Worm (Caenorhabditis elegans) whole organism, midembryonic: ENCODE measurements around the gene daf-12.

Source experiments
- T22C8.4 ChIP-seq: fragments of 200-800 bp; sonication (Bioruptor generic); IDR thresholded peaks from 2 replicates; pipeline ENCODE4 v1.3.6; 2022; ENCODE audit warnings: missing genetic modification characterization, missing compliant biosample characterization
- cog-1 ChIP-seq: sonication (generic microtip); optimal IDR thresholded peaks from 2 replicates; lab custom pipeline; 2016; ENCODE audit warnings: missing genetic modification characterization, missing compliant biosample characterization
- flt-1 ChIP-seq: fragments of 200-800 bp; sonication (Bioruptor generic); IDR thresholded peaks from 2 replicates; pipeline ENCODE4 v1.3.6; 2022; ENCODE audit warnings: missing genetic modification characterization, missing compliant biosample characterization
- klf-2 ChIP-seq: fragments of 200-800 bp; sonication (Bioruptor generic); conservative IDR thresholded peaks from 2 replicates; pipeline ENCODE4 v1.3.6; 2022; ENCODE audit warnings: missing genetic modification reagents, missing genetic modification characterization, missing compliant biosample characterization
- med-1 ChIP-seq: sonication (generic microtip); optimal IDR thresholded peaks from 2 replicates; lab custom pipeline; 2017; ENCODE audit warnings: missing genetic modification characterization, mild to moderate bottlenecking, missing compliant biosample characterization, antibody characterized with exemption, missing genetic modification reagents; ENCODE audit not compliant: insufficient read depth
- ref-1 ChIP-seq: fragments of 200-800 bp; sonication (Bioruptor generic); conservative IDR thresholded peaks from 2 replicates; pipeline ENCODE4 v1.3.6; 2022; ENCODE audit warnings: missing genetic modification reagents, missing genetic modification characterization, missing compliant biosample characterization
- tab-1 ChIP-seq: fragments of 200-800 bp; sonication (Bioruptor generic); IDR thresholded peaks from 2 replicates; pipeline ENCODE4 v1.3.6; 2022; ENCODE audit warnings: missing genetic modification characterization, missing compliant biosample characterization
- ztf-23 ChIP-seq: fragments of 200-800 bp; sonication (Bioruptor generic); IDR thresholded peaks from 2 replicates; pipeline ENCODE4 v1.3.6; 2022; ENCODE audit warnings: missing genetic modification reagents, missing genetic modification characterization, missing compliant biosample characterization
- ztf-29 ChIP-seq: fragments of 200-800 bp; sonication (Bioruptor generic); IDR thresholded peaks from 2 replicates; pipeline ENCODE4 v1.3.6; 2022; ENCODE audit warnings: missing genetic modification reagents, missing genetic modification characterization, missing compliant biosample characterization

The daf-12 gene

ce11 chrX:10635608-10636007 is at the start of gene daf-12:
daf-12 (plus strand) TSS chrX:10635908.
- TF ChIP-seq ztf-29, result no peak
- TF ChIP-seq med-1 (GFP tag; lab: Kevin White, UChicago), result no peak
- no peak for TF ChIP-seq cog-1 (tag; lab: Kevin White, UChicago)
- TF ChIP-seq klf-2 (GFP tag; lab: Robert Waterston, UW), result no peak
- TF ChIP-seq ref-1 (GFP tag; lab: Robert Waterston, UW), result no peak
- no peak for TF ChIP-seq flt-1 (GFP tag; lab: Robert Waterston, UW)
- TF ChIP-seq ztf-23 (GFP tag; lab: Robert Waterston, UW), result no peak
- no peak for TF ChIP-seq tab-1 (GFP tag; lab: Robert Waterston, UW)
- no peak for TF ChIP-seq T22C8.4 (GFP tag; lab: Robert Waterston, UW)

DNA sequence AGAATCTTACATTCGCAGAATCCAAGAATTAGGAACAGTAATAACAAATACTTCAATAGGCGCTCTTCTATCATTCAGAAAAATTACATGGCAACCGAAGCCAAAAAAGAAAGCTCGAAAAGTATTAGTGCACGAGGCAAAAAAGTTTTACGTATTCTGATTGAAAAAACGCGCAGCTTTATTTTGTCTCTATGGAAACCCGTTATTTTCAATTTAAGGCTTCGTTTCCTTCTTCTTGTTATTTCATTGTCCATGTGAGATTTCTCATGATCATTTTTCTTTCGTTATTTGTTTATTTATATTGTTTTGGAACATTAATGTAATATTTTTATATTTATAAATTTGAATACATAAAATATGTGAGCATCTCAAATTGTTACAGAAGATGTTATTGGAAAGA is 46.2 kb upstream of the daf-12 start, which contains the start of gene F57C7.4:
Gene F57C7.4, minus strand, starts transcription at position 101 of the 400 bp plus-strand sequence.
- TF ChIP-seq ref-1 (GFP tag; lab: Robert Waterston, UW) (no peak), ztf-23 (GFP tag; lab: Robert Waterston, UW) (no peak), cog-1 (tag; lab: Kevin White, UChicago) (no peak), tab-1 (GFP tag; lab: Robert Waterston, UW) (no peak), flt-1 (GFP tag; lab: Robert Waterston, UW) (no peak), med-1 (GFP tag; lab: Kevin White, UChicago) (no peak), T22C8.4 (GFP tag; lab: Robert Waterston, UW) (no peak), klf-2 (GFP tag; lab: Robert Waterston, UW) (no peak)

DNA sequence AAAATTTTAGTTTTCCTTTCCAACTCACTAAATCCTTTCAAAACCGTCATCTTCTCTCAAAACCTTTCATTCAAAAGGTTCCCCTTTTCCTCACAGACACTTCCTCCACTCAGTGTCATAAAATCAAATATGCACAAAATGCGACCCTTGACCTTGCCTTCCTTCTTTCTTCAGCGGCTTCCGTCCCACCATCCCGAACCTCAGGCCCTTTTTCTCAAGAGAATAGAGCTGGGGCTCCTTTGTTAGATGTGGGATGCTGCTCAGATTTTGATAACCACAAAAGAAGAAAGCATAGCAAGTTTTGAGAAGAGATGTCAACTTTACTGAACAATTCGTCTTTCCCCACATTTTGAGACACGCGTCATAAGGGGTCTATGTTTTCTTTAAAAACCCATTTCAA is 44.9 kb upstream of the daf-12 start:
- 0 out of 2 replicates have a peak, but pooled peaks have one; percentile 37 for TF ChIP-seq flt-1 (GFP tag; lab: Robert Waterston, UW)
- no peak for TF ChIP-seq med-1 (GFP tag; lab: Kevin White, UChicago)

DNA sequence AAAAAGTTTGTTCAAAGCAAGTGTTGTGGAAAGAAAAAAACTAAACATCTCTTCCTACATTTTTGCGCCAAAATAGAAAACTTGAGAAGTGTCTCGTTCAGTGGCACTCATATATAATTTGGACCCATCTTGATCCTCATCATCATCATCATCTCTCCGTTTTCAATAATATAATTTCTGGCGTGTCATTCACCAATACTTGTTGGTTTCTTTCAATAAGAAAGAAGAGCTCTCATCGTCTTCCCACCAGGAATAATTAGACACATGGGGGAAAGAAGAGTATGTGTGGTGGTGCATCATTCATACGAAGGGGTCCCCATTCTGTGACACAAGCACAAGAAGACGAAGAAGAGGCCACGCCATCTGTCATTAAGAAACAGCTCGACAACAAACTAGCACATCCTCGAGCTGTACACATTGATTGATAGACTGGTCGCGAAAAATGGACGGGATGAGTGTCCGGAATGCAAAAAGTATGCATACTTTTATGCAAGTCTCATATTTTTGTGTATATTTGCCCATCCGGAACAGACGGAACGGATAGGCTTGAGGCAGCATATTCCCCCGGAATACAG is 44.4 kb upstream of the daf-12 start:
- TF ChIP-seq ztf-29 (0 out of 2 replicates have a peak, but pooled peaks have one; percentile 8), T22C8.4 (GFP tag; lab: Robert Waterston, UW) (no peak), cog-1 (tag; lab: Kevin White, UChicago) (no peak), flt-1 (GFP tag; lab: Robert Waterston, UW) (no peak), med-1 (GFP tag; lab: Kevin White, UChicago) (no peak), klf-2 (GFP tag; lab: Robert Waterston, UW) (no peak)

- TF ChIP-seq T22C8.4 (GFP tag; lab: Robert Waterston, UW) (no peak), ztf-23 (GFP tag; lab: Robert Waterston, UW) (no peak), cog-1 (tag; lab: Kevin White, UChicago) (no peak), ztf-29 (no peak), ref-1 (GFP tag; lab: Robert Waterston, UW) (no peak), med-1 (GFP tag; lab: Kevin White, UChicago) (no peak), tab-1 (GFP tag; lab: Robert Waterston, UW) (no peak), klf-2 (GFP tag; lab: Robert Waterston, UW) (no peak), flt-1 (GFP tag; lab: Robert Waterston, UW) (no peak)
Measured at ce11 chrX:10593234-10593633, 42.5 kb upstream of the daf-12 start, which contains the start of gene sdn-1. sdn-1 (minus strand) TSS chrX:10593334.

ce11 chrX:10593756-10594376 is 41.8 kb upstream of the daf-12 start:
- TF ChIP-seq ztf-23 (GFP tag; lab: Robert Waterston, UW) (peak; percentile 51; the same call in 1 of the 2 replicates), tab-1 (GFP tag; lab: Robert Waterston, UW) (no peak), klf-2 (GFP tag; lab: Robert Waterston, UW) (no peak), cog-1 (tag; lab: Kevin White, UChicago) (peak; percentile 26)

- TF ChIP-seq T22C8.4 (GFP tag; lab: Robert Waterston, UW) (no peak), flt-1 (GFP tag; lab: Robert Waterston, UW) (no peak), med-1 (GFP tag; lab: Kevin White, UChicago) (no peak), tab-1 (GFP tag; lab: Robert Waterston, UW) (no peak), ref-1 (GFP tag; lab: Robert Waterston, UW) (no peak), klf-2 (GFP tag; lab: Robert Waterston, UW) (no peak), cog-1 (tag; lab: Kevin White, UChicago) (no peak), ztf-23 (GFP tag; lab: Robert Waterston, UW) (no peak), ztf-29 (no peak)
Measured at ce11 chrX:10594701-10595421, 40.8 kb upstream of the daf-12 start.

DNA sequence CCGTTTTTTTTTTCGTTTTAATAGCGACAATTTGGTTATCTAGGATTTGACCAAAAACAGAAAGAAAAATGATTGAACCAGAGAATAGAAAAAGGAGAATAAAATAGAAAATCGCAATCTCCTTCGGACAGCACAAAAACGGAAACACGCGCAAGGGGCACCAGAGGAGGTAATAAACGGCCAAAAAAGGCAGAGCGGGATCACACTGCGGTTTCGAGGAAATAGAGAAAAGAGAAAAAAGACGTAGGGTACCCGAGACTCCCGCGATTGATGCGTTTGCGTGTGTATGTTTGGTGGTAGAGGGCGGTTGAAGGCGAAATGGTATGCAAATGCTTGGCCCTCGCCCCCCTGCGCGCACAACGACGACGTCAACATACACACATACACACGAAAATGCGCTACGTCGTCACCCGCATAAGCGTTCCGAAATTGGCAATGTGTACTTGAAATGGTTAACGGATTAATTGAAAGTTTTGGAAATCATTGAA is 39.2 kb upstream of the daf-12 start:
- TF ChIP-seq ztf-29 (no peak), ztf-23 (GFP tag; lab: Robert Waterston, UW) (no peak), tab-1 (GFP tag; lab: Robert Waterston, UW) (0 out of 2 replicates have a peak, but pooled peaks have one; percentile 40)
